Fruit fly (Drosophila melanogaster) whole organism, adult: ENCODE results near the gene CG14422.

Experiments
- CG12768 ChIP-seq: fragments of 200-800 bp; sonication (Bioruptor generic); optimal IDR thresholded peaks from 2 replicates; lab custom pipeline; 2017; ENCODE audit warnings: missing biosample characterization, missing genetic modification characterization, mild to moderate bottlenecking, moderate library complexity, missing genetic modification reagents
- CG14711 ChIP-seq: fragments of 200-800 bp; sonication (Bioruptor generic); optimal IDR thresholded peaks from 2 replicates; lab custom pipeline; 2018; ENCODE audit warnings: missing biosample characterization, mild to moderate bottlenecking, missing genetic modification characterization, moderate library complexity
- CG1620 ChIP-seq: fragments of 200-800 bp; sonication (Bioruptor generic); optimal IDR thresholded peaks from 2 replicates; lab custom pipeline; 2016; ENCODE audit warnings: missing biosample characterization, missing genetic modification characterization
- CG33017 ChIP-seq: fragments of 200-800 bp; sonication (Bioruptor generic); optimal IDR thresholded peaks from 2 replicates; lab custom pipeline; 2018; ENCODE audit warnings: missing biosample characterization, mild to moderate bottlenecking, missing genetic modification characterization, moderate library complexity
- CG7045 ChIP-seq: fragments of 200-800 bp; sonication (Bioruptor generic); optimal IDR thresholded peaks from 2 replicates; lab custom pipeline; 2017; ENCODE audit warnings: missing biosample characterization, mild to moderate bottlenecking, missing genetic modification characterization
- bab1 ChIP-seq: fragments of 200-800 bp; sonication (Bioruptor generic); optimal IDR thresholded peaks from 3 replicates; lab custom pipeline; 2019; ENCODE audit warnings: missing biosample characterization, mild to moderate bottlenecking, missing genetic modification characterization, moderate library complexity
- cic ChIP-seq: fragments of 200-800 bp; sonication (Bioruptor generic); optimal IDR thresholded peaks from 2 replicates; lab custom pipeline; 2017; ENCODE audit warnings: missing biosample characterization, mild to moderate bottlenecking, missing genetic modification characterization, moderate library complexity
- ovo ChIP-seq: fragments of 200-800 bp; sonication (Bioruptor generic); optimal IDR thresholded peaks from 2 replicates; lab custom pipeline; 2016; ENCODE audit warnings: missing biosample characterization, missing genetic modification characterization
- pad ChIP-seq: fragments of 200-800 bp; sonication (Bioruptor generic); optimal IDR thresholded peaks from 3 replicates; lab custom pipeline; 2017; ENCODE audit warnings: missing biosample characterization, missing genetic modification characterization, mild to moderate bottlenecking, moderate library complexity, missing genetic modification reagents

dm6 chrX:2927158-2927557 lies 16.0 kb upstream of the CG14422 start, which contains the start of gene CG14424:
- TF ChIP-seq pad (GFP tag; lab: Kevin White, UChicago) (no peak), CG12768 (GFP tag; lab: Kevin White, UChicago) (no peak), ovo (no peak), bab1 (GFP tag; lab: Kevin White, UChicago) (no peak), CG1620 (GFP tag; lab: Kevin White, UChicago) (no peak), CG33017 (tag; lab: Kevin White, UChicago) (no peak), cic (GFP tag; lab: Kevin White, UChicago) (no peak), CG7045 (no peak), CG14711 (tag; lab: Kevin White, UChicago) (no peak)
